Fruit fly (Drosophila melanogaster) whole organism, prepupa: Measurements from ENCODE around the gene PolrMT.
A peak's percentile ranks its signal among the peaks of the same experiment; 100 is the strongest.

ENCODE experiments used
- Blimp-1 ChIP-seq: fragments of 200-800 bp; sonication (Bioruptor generic); optimal IDR thresholded peaks from 3 replicates; lab custom pipeline; 2017; ENCODE audit warnings: missing biosample characterization, missing genetic modification characterization, mild to moderate bottlenecking, moderate library complexity, missing genetic modification reagents
- CG10669 ChIP-seq: fragments of 200-800 bp; sonication (Bioruptor generic); optimal IDR thresholded peaks from 3 replicates; lab custom pipeline; 2018; ENCODE audit warnings: missing biosample characterization, mild to moderate bottlenecking, missing genetic modification characterization, moderate library complexity
- CG11294 ChIP-seq: fragments of 200-800 bp; sonication (Bioruptor generic); IDR thresholded peaks from 2 replicates; pipeline ENCODE4 v1.3.6; 2022; ENCODE audit warnings: missing biosample characterization, missing genetic modification characterization
- CG15336 ChIP-seq: fragments of 200-800 bp; sonication (Bioruptor generic); IDR thresholded peaks from 2 replicates; pipeline ENCODE4 v1.3.6; 2022; ENCODE audit warnings: missing biosample characterization, missing genetic modification characterization
- CG16779 ChIP-seq: fragments of 200-800 bp; sonication (Bioruptor generic); optimal IDR thresholded peaks from 3 replicates; lab custom pipeline; 2017; ENCODE audit warnings: missing biosample characterization, mild to moderate bottlenecking, missing genetic modification characterization
- CG3032 ChIP-seq: fragments of 200-800 bp; optimal IDR thresholded peaks from 2 replicates; lab custom pipeline; 2019; ENCODE audit warnings: missing biosample characterization, mild to moderate bottlenecking, missing genetic modification characterization, moderate library complexity
- CG31627 ChIP-seq: fragments of 200-800 bp; sonication (Bioruptor generic); optimal IDR thresholded peaks from 3 replicates; lab custom pipeline; 2016; ENCODE audit warnings: missing biosample characterization, missing genetic modification characterization
- CG34406 ChIP-seq: fragments of 200-800 bp; sonication (Bioruptor generic); optimal IDR thresholded peaks from 3 replicates; lab custom pipeline; 2016; ENCODE audit warnings: missing biosample characterization, missing genetic modification characterization
- CG3919 ChIP-seq: fragments of 200-800 bp; sonication (Bioruptor generic); optimal IDR thresholded peaks from 3 replicates; lab custom pipeline; 2016; ENCODE audit warnings: missing biosample characterization, missing genetic modification characterization
- CG6163 ChIP-seq: fragments of 200-800 bp; sonication (Bioruptor generic); IDR thresholded peaks from 3 replicates; pipeline ENCODE4 v1.3.6; 2022; ENCODE audit warnings: missing biosample characterization, missing genetic modification characterization
- CG6854 ChIP-seq: fragments of 200-800 bp; sonication (Bioruptor generic); optimal IDR thresholded peaks from 2 replicates; lab custom pipeline; 2017; ENCODE audit warnings: missing biosample characterization, mild to moderate bottlenecking, missing genetic modification characterization
- CG8119 ChIP-seq: fragments of 200-800 bp; sonication (Bioruptor generic); IDR thresholded peaks from 3 replicates; pipeline ENCODE4 v1.3.6; 2022; ENCODE audit warnings: missing biosample characterization, missing genetic modification characterization
- Eip78C ChIP-seq: fragments of 200-800 bp; sonication (Bioruptor generic); peaks from one replicate; lab custom pipeline; 2016; ENCODE audit warnings: missing biosample characterization, missing genetic modification characterization
- Eip93F ChIP-seq: fragments of 200-800 bp; sonication (Bioruptor generic); optimal IDR thresholded peaks from 2 replicates; lab custom pipeline; 2016; ENCODE audit warnings: missing biosample characterization, mild to moderate bottlenecking, missing genetic modification characterization
- Gug ChIP-seq: fragments of 200-800 bp; sonication (Bioruptor generic); IDR thresholded peaks from 2 replicates; pipeline ENCODE4 v1.3.6; 2022; ENCODE audit warnings: missing biosample characterization, missing genetic modification characterization
- Met ChIP-seq: fragments of 200-800 bp; sonication (Bioruptor generic); optimal IDR thresholded peaks from 3 replicates; lab custom pipeline; 2016; ENCODE audit warnings: missing biosample characterization, missing genetic modification characterization
- Smox ChIP-seq: fragments of 200-800 bp; sonication (Bioruptor generic); optimal IDR thresholded peaks from 3 replicates; lab custom pipeline; 2016; ENCODE audit warnings: missing biosample characterization, missing genetic modification characterization
- Sox102F ChIP-seq: fragments of 200-800 bp; sonication (Bioruptor generic); optimal IDR thresholded peaks from 2 replicates; lab custom pipeline; 2016; ENCODE audit warnings: missing biosample characterization, mild to moderate bottlenecking, missing genetic modification characterization
- cyc ChIP-seq: fragments of 200-800 bp; sonication (Bioruptor generic); optimal IDR thresholded peaks from 3 replicates; lab custom pipeline; 2016; ENCODE audit warnings: missing biosample characterization, missing genetic modification characterization
- fkh ChIP-seq: fragments of 200-800 bp; sonication (Bioruptor generic); optimal IDR thresholded peaks from 3 replicates; lab custom pipeline; 2017; ENCODE audit warnings: missing biosample characterization, mild to moderate bottlenecking, missing genetic modification characterization, moderate library complexity
- svp ChIP-seq: fragments of 200-800 bp; sonication (Bioruptor generic); peaks from one replicate; lab custom pipeline; 2016; ENCODE audit warnings: missing biosample characterization, missing genetic modification characterization
- vri ChIP-seq: fragments of 200-800 bp; sonication (Bioruptor generic); optimal IDR thresholded peaks from 3 replicates; lab custom pipeline; 2016; ENCODE audit warnings: missing biosample characterization, mild to moderate bottlenecking, missing genetic modification characterization

Gene PolrMT

dm6 chr2L:1126527-1126926 lies 18.4 kb upstream of the PolrMT start:
- TF ChIP-seq CG11294 (no peak), svp (GFP tag; lab: Kevin White, UChicago) (peak; percentile 66), CG34406 (GFP tag; lab: Kevin White, UChicago) (no peak), CG6854 (GFP tag; lab: Kevin White, UChicago) (no peak)

DNA sequence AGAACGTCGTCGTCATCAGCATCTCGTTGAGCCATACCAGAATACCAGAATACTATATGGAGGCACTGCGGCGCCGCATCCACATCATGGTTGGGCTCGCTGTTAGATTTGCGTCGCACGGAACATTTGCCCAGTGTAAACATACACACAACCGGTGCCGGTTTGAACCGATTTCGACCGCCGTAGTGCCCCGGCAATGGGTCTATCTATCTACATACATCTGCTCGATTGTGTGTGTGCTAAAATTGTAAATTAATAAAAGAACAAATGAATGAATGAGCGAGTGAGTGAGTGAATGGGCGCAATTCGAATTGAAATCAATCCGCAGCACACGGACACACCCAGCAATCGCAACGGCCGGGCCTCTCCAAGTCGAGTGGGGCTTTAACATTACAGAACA lies 17.3 kb upstream of the PolrMT start:
- no peak for TF ChIP-seq vri (GFP tag; lab: Kevin White, UChicago)
- peak; percentile 82 for TF ChIP-seq fkh
- TF ChIP-seq Sox102F (GFP tag; lab: Kevin White, UChicago), result no peak
- TF ChIP-seq CG16779 (tag; lab: Kevin White, UChicago), result peak; percentile 45
- no peak for TF ChIP-seq CG15336
- TF ChIP-seq CG3919 (GFP tag; lab: Kevin White, UChicago), result no peak
- TF ChIP-seq CG31627, result no peak
- peak; percentile 2 for TF ChIP-seq svp (GFP tag; lab: Kevin White, UChicago)
- TF ChIP-seq Blimp-1 (GFP tag; lab: Kevin White, UChicago), result no peak
- no peak for TF ChIP-seq Gug (GFP tag; lab: Robert Waterston, UW)

- TF ChIP-seq CG8119 (GFP tag; lab: Robert Waterston, UW), result no peak
- TF ChIP-seq CG10669, result peak; percentile 5
- TF ChIP-seq, all 60 proteins: peak for 1
Measured at dm6 chr2L:1124265-1124664, 16.1 kb upstream of the PolrMT start.

dm6 chr2L:1123078-1123818 lies 15.1 kb upstream of the PolrMT start:
- no peak for TF ChIP-seq CG3032
- TF ChIP-seq svp (GFP tag; lab: Kevin White, UChicago), result peak; percentile 72
- peak; percentile 40 for TF ChIP-seq Eip78C (GFP tag; lab: Kevin White, UChicago)
- TF ChIP-seq fkh, result peak; percentile 82

dm6 chr2L:1122711-1122960 lies 14.5 kb upstream of the PolrMT start:
- TF ChIP-seq Met (GFP tag; lab: Kevin White, UChicago) (no peak), fkh (peak; percentile 29)

- no peak for TF ChIP-seq Smox (GFP tag; lab: Kevin White, UChicago)
- TF ChIP-seq svp (GFP tag; lab: Kevin White, UChicago), result peak; percentile 34
- no peak for TF ChIP-seq CG34406 (GFP tag; lab: Kevin White, UChicago)
- TF ChIP-seq Eip78C (GFP tag; lab: Kevin White, UChicago), result peak; percentile 21
- TF ChIP-seq, all 60 proteins: peak for 2
Measured at dm6 chr2L:1121942-1122710, 14.0 kb upstream of the PolrMT start.

dm6 chr2L:1120206-1120902 lies 12.2 kb upstream of the PolrMT start:
- peak; percentile 23; the same call in 1 of the 3 replicates for TF ChIP-seq CG6163
- TF ChIP-seq Sox102F (GFP tag; lab: Kevin White, UChicago), result no peak
- no peak for TF ChIP-seq Eip93F (GFP tag; lab: Kevin White, UChicago)
- TF ChIP-seq Met (GFP tag; lab: Kevin White, UChicago), result no peak
- TF ChIP-seq cyc (GFP tag; lab: Kevin White, UChicago), result no peak
